Worm (Caenorhabditis elegans) whole organism, L2 larva: ENCODE results near the gene C05E11.2.

Experiments used
- alr-1 ChIP-seq: fragments of 150-350 bp; optimal IDR thresholded peaks from 2 replicates; lab custom pipeline; 2014; ENCODE audit warnings: missing biosample characterization, missing genetic modification characterization
- ama-1 ChIP-seq: fragments of 150-350 bp; optimal IDR thresholded peaks from 2 replicates; lab custom pipeline; 2018; ENCODE audit warnings: inconsistent platforms
- fos-1 ChIP-seq: fragments of 150-350 bp; optimal IDR thresholded peaks from 2 replicates; lab custom pipeline; 2014; ENCODE audit warnings: missing biosample characterization, missing genetic modification characterization
- lin-13 ChIP-seq: fragments of 150-350 bp; optimal IDR thresholded peaks from 2 replicates; lab custom pipeline; 2014; ENCODE audit warnings: missing biosample characterization, missing genetic modification reagents, missing genetic modification characterization
- mdl-1 ChIP-seq, 2 experiments: fragments of 150-350 bp in 1 of 2; sonication (generic microtip) in 1 of 2; optimal IDR thresholded peaks; 2 replicates each; lab custom pipeline; 2017; ENCODE audit warnings: missing biosample characterization in 2 of 2, missing genetic modification characterization in 2 of 2
- nhr-11 ChIP-seq: fragments of 150-350 bp; optimal IDR thresholded peaks from 2 replicates; lab custom pipeline; 2014; ENCODE audit warnings: missing biosample characterization, missing genetic modification characterization
- nhr-25 ChIP-seq: fragments of 150-350 bp; sonication (generic microtip); optimal IDR thresholded peaks from 3 replicates; lab custom pipeline; 2014; ENCODE audit warnings: missing biosample characterization, missing genetic modification characterization
- sma-9 ChIP-seq, 2 experiments: fragments of 150-350 bp in 1 of 2; sonication (generic microtip) in 1 of 2; optimal IDR thresholded peaks; 2 replicates each; lab custom pipeline; 2014 to 2016; ENCODE audit warnings: missing genetic modification characterization in 2 of 2, mild to moderate bottlenecking in 1 of 2, missing biosample characterization in 1 of 2, missing compliant biosample characterization in 1 of 2, missing genetic modification reagents in 1 of 2, moderate library complexity in 1 of 2
- snpc-4 ChIP-seq: fragments of 150-350 bp; optimal IDR thresholded peaks from 2 replicates; lab custom pipeline; 2014; ENCODE audit warnings: missing biosample characterization, missing genetic modification characterization
- unc-55 ChIP-seq: fragments of 150-350 bp; sonication (generic microtip); optimal IDR thresholded peaks from 3 replicates; lab custom pipeline; 2014; ENCODE audit warnings: missing biosample characterization, missing genetic modification reagents, missing genetic modification characterization
- zag-1 ChIP-seq: fragments of 150-350 bp; optimal IDR thresholded peaks from 2 replicates; lab custom pipeline; 2014; ENCODE audit warnings: missing biosample characterization, missing genetic modification characterization
- ztf-11 ChIP-seq: sonication (generic microtip); optimal IDR thresholded peaks from 2 replicates; lab custom pipeline; 2017; ENCODE audit warnings: missing biosample characterization, missing genetic modification characterization
- ztf-4 ChIP-seq: fragments of 150-350 bp; optimal IDR thresholded peaks from 2 replicates; lab custom pipeline; 2014; ENCODE audit warnings: missing biosample characterization, missing genetic modification characterization

DNA sequence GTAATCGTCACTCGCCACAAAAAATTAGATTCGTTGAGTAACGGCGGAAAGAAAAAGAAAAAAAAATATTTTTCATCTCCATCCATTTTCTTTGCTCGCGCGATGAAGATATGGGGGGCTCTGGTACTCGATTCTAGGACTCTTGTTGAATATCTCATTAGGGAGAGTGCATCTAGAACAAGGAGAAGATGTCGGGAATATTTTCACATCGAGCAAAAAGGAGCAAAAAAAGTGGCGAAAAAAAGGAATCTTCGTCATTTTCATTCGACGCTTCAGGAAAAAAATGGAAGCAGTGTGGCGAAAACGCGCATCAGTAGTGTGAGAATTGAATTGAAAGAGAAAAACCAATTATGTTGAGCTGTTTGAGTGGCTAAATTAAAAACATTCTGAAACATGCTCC, 37.0 kb downstream of the C05E11.2 start:
- TF ChIP-seq mdl-1 (tag; optimal IDR thresholded peaks at IDR 0.05; lab: Kevin White, UChicago) (no peak), nhr-25 (tag; lab: Kevin White, UChicago) (no peak), alr-1 (tag; lab: Kevin White, UChicago) (no peak), ama-1 (lab: Kevin White, UChicago) (no peak), unc-55 (no peak), nhr-11 (tag; lab: Kevin White, UChicago) (no peak), ztf-11 (no peak), fos-1 (tag; lab: Kevin White, UChicago) (no peak), lin-13 (GFP tag; lab: Kevin White, UChicago) (no peak), snpc-4 (tag; lab: Kevin White, UChicago) (no peak), sma-9 (GFP tag; optimal IDR thresholded peaks at IDR 0.05; lab: Kevin White, UChicago) (no peak), sma-9 (tag; optimal IDR thresholded peaks at IDR 0.05; lab: Kevin White, UChicago) (no peak), zag-1 (tag; lab: Kevin White, UChicago) (no peak), ztf-4 (no peak)
